Fruit fly (Drosophila melanogaster): ENCODE data around the gene fw.

fw gene

dm6 chrX:12001005-12001404 is 2.7 kb downstream of the fw start:
- TF ChIP-seq brk (GFP tag; optimal IDR thresholded peaks at IDR 0.05) (no peak), Hnf4 (GFP tag; optimal IDR thresholded peaks at IDR 0.05) (no peak), Dif (GFP tag; optimal IDR thresholded peaks at IDR 0.05; ENCODE audit: partially characterized antibody) (no peak), psq (GFP tag; optimal IDR thresholded peaks at IDR 0.05) (no peak), br (GFP tag; optimal IDR thresholded peaks at IDR 0.05) (no peak), Jra (GFP tag; optimal IDR thresholded peaks at IDR 0.05) (no peak), Hr78 (GFP tag; optimal IDR thresholded peaks at IDR 0.05) (no peak), Dfd (GFP tag; optimal IDR thresholded peaks at IDR 0.05) (no peak)

dm6 chrX:11999974-12000618 is 3.6 kb downstream of the fw start:
- TF ChIP-seq ey (GFP tag; optimal IDR thresholded peaks at IDR 0.05) = peak; percentile 36
- no peak for TF ChIP-seq dmrt93B (GFP tag; optimal IDR thresholded peaks at IDR 0.05)
- TF ChIP-seq dl (GFP tag; optimal IDR thresholded peaks at IDR 0.05; ENCODE audit: insufficient read depth in 1 of 2, partially characterized antibody in 2 of 2) = no peak
- TF ChIP-seq fru (GFP tag; optimal IDR thresholded peaks at IDR 0.05) = peak; percentile 51
- no peak for TF ChIP-seq dsf (GFP tag; optimal IDR thresholded peaks at IDR 0.05; ENCODE audit: borderline replicate concordance)
- no peak for TF ChIP-seq Dif (GFP tag; optimal IDR thresholded peaks at IDR 0.05; ENCODE audit: partially characterized antibody)
- TF ChIP-seq sage (GFP tag; optimal IDR thresholded peaks at IDR 0.05) = no peak
- no peak for TF ChIP-seq Abd-B (GFP tag; optimal IDR thresholded peaks at IDR 0.05)
- no peak for TF ChIP-seq Rel (GFP tag; optimal IDR thresholded peaks at IDR 0.05)
- no peak for TF ChIP-seq Rel (tag; optimal IDR thresholded peaks at IDR 0.05)
- TF ChIP-seq Sp1 (GFP tag; optimal IDR thresholded peaks at IDR 0.05) = peak; percentile 39
- TF ChIP-seq Hr83 (GFP tag; optimal IDR thresholded peaks at IDR 0.05; ENCODE audit: poor library complexity, severe bottlenecking) = no peak
- TF ChIP-seq CrebA (GFP tag; optimal IDR thresholded peaks at IDR 0.05; ENCODE audit: borderline replicate concordance) = no peak
- TF ChIP-seq rgr (GFP tag; optimal IDR thresholded peaks at IDR 0.05) = peak; percentile 57
- TF ChIP-seq Hnf4 (GFP tag; optimal IDR thresholded peaks at IDR 0.05) = no peak
- peak; percentile 25 for TF ChIP-seq HLH106 (tag; optimal IDR thresholded peaks at IDR 0.05)
- TF ChIP-seq sv (GFP tag; optimal IDR thresholded peaks at IDR 0.05) = no peak
- TF ChIP-seq tai (GFP tag; optimal IDR thresholded peaks at IDR 0.05) = no peak
- peak; percentile 16 for TF ChIP-seq OdsH (GFP tag; optimal IDR thresholded peaks at IDR 0.05)
- peak; percentile 69 for TF ChIP-seq h (GFP tag; optimal IDR thresholded peaks at IDR 0.05)
- TF ChIP-seq CG32264 (GFP tag; optimal IDR thresholded peaks at IDR 0.05) = no peak
- no peak for TF ChIP-seq Dfd (GFP tag; optimal IDR thresholded peaks at IDR 0.05)
- TF ChIP-seq Myc (optimal IDR thresholded peaks at IDR 0.05) = no peak
- no peak for TF ChIP-seq brk (GFP tag; optimal IDR thresholded peaks at IDR 0.05)
- TF ChIP-seq Jra (GFP tag; optimal IDR thresholded peaks at IDR 0.05) = no peak
- TF ChIP-seq CG9705 (GFP tag; optimal IDR thresholded peaks at IDR 0.05) = no peak
- TF ChIP-seq pan (optimal IDR thresholded peaks at IDR 0.05) = no peak
- TF ChIP-seq N (GFP tag; optimal IDR thresholded peaks at IDR 0.05) = no peak
- no peak for TF ChIP-seq Hr78 (GFP tag; optimal IDR thresholded peaks at IDR 0.05)
- TF ChIP-seq GATAd (GFP tag; optimal IDR thresholded peaks at IDR 0.05) = no peak
- TF ChIP-seq usp (GFP tag; optimal IDR thresholded peaks at IDR 0.05) = no peak
- TF ChIP-seq jim (GFP tag; optimal IDR thresholded peaks at IDR 0.05) = no peak
- peak; percentile 19 for TF ChIP-seq psq (GFP tag; optimal IDR thresholded peaks at IDR 0.05)
- peak in 1 of 2 experiments; percentile 28 for TF ChIP-seq foxo (GFP tag; optimal IDR thresholded peaks at IDR 0.05)
- TF ChIP-seq lola (GFP tag; optimal IDR thresholded peaks at IDR 0.05) = no peak
- no peak for TF ChIP-seq Mio (GFP tag; optimal IDR thresholded peaks at IDR 0.05)
- TF ChIP-seq br (GFP tag; optimal IDR thresholded peaks at IDR 0.05) = peak; percentile 38
- no peak for TF ChIP-seq Vsx2 (GFP tag; optimal IDR thresholded peaks at IDR 0.05; ENCODE audit: partially characterized antibody)
- TF ChIP-seq woc (GFP tag; optimal IDR thresholded peaks at IDR 0.05) = peak; percentile 43

dm6 chrX:11993279-11993678 is 10.4 kb downstream of the fw start:
- TF ChIP-seq sage (GFP tag; optimal IDR thresholded peaks at IDR 0.05) (no peak), Hnf4 (GFP tag; optimal IDR thresholded peaks at IDR 0.05) (no peak), rgr (GFP tag; optimal IDR thresholded peaks at IDR 0.05) (no peak), CG9705 (GFP tag; optimal IDR thresholded peaks at IDR 0.05) (no peak), dsf (GFP tag; optimal IDR thresholded peaks at IDR 0.05; ENCODE audit: borderline replicate concordance) (no peak), Abd-B (GFP tag; optimal IDR thresholded peaks at IDR 0.05) (no peak), Hr83 (GFP tag; optimal IDR thresholded peaks at IDR 0.05; ENCODE audit: poor library complexity, severe bottlenecking) (no peak), tai (GFP tag; optimal IDR thresholded peaks at IDR 0.05) (no peak), Dif (GFP tag; optimal IDR thresholded peaks at IDR 0.05; ENCODE audit: partially characterized antibody) (no peak), foxo (GFP tag; optimal IDR thresholded peaks at IDR 0.05) (no peak), psq (GFP tag; optimal IDR thresholded peaks at IDR 0.05) (no peak), Jra (GFP tag; optimal IDR thresholded peaks at IDR 0.05) (no peak), Sp1 (GFP tag; optimal IDR thresholded peaks at IDR 0.05) (no peak), sv (GFP tag; optimal IDR thresholded peaks at IDR 0.05) (no peak), GATAd (GFP tag; optimal IDR thresholded peaks at IDR 0.05) (no peak)
